Worm (Caenorhabditis elegans) whole organism, midembryonic: ENCODE results near the gene ugt-3.

Source experiments
- T22C8.4 ChIP-seq: fragments of 200-800 bp; sonication (Bioruptor generic); IDR thresholded peaks from 2 replicates; pipeline ENCODE4 v1.3.6; 2022; ENCODE audit warnings: missing genetic modification characterization, missing compliant biosample characterization
- cog-1 ChIP-seq: sonication (generic microtip); optimal IDR thresholded peaks from 2 replicates; lab custom pipeline; 2016; ENCODE audit warnings: missing genetic modification characterization, missing compliant biosample characterization
- flt-1 ChIP-seq: fragments of 200-800 bp; sonication (Bioruptor generic); IDR thresholded peaks from 2 replicates; pipeline ENCODE4 v1.3.6; 2022; ENCODE audit warnings: missing genetic modification characterization, missing compliant biosample characterization
- klf-2 ChIP-seq: fragments of 200-800 bp; sonication (Bioruptor generic); conservative IDR thresholded peaks from 2 replicates; pipeline ENCODE4 v1.3.6; 2022; ENCODE audit warnings: missing genetic modification reagents, missing genetic modification characterization, missing compliant biosample characterization
- med-1 ChIP-seq: sonication (generic microtip); optimal IDR thresholded peaks from 2 replicates; lab custom pipeline; 2017; ENCODE audit warnings: missing genetic modification characterization, mild to moderate bottlenecking, missing compliant biosample characterization, antibody characterized with exemption, missing genetic modification reagents; ENCODE audit not compliant: insufficient read depth
- ref-1 ChIP-seq: fragments of 200-800 bp; sonication (Bioruptor generic); conservative IDR thresholded peaks from 2 replicates; pipeline ENCODE4 v1.3.6; 2022; ENCODE audit warnings: missing genetic modification reagents, missing genetic modification characterization, missing compliant biosample characterization
- tab-1 ChIP-seq: fragments of 200-800 bp; sonication (Bioruptor generic); IDR thresholded peaks from 2 replicates; pipeline ENCODE4 v1.3.6; 2022; ENCODE audit warnings: missing genetic modification characterization, missing compliant biosample characterization
- ztf-23 ChIP-seq: fragments of 200-800 bp; sonication (Bioruptor generic); IDR thresholded peaks from 2 replicates; pipeline ENCODE4 v1.3.6; 2022; ENCODE audit warnings: missing genetic modification reagents, missing genetic modification characterization, missing compliant biosample characterization
- ztf-29 ChIP-seq: fragments of 200-800 bp; sonication (Bioruptor generic); IDR thresholded peaks from 2 replicates; pipeline ENCODE4 v1.3.6; 2022; ENCODE audit warnings: missing genetic modification reagents, missing genetic modification characterization, missing compliant biosample characterization

ce11 chrV:12749558-12749957, 50.5 kb downstream of the ugt-3 start:
- TF ChIP-seq flt-1 (no peak), ztf-29 (GFP tag; lab: Robert Waterston, UW) (no peak), cog-1 (tag; lab: Kevin White, UChicago) (no peak), T22C8.4 (GFP tag; lab: Robert Waterston, UW) (no peak), klf-2 (no peak), ztf-23 (GFP tag; lab: Robert Waterston, UW) (no peak), tab-1 (GFP tag; lab: Robert Waterston, UW) (no peak), med-1 (GFP tag; lab: Kevin White, UChicago) (no peak), ref-1 (no peak)
